Worm (Caenorhabditis elegans) whole organism, early embryonic: ENCODE measurements around the gene F35G12.12.

Source experiments
- F13C5.2 ChIP-seq: sonication (generic microtip); optimal IDR thresholded peaks from 2 replicates; lab custom pipeline; 2017; ENCODE audit warnings: mild to moderate bottlenecking, missing genetic modification characterization, inconsistent platforms, missing compliant biosample characterization
- aly-1 ChIP-seq: sonication (generic microtip); optimal IDR thresholded peaks from 2 replicates; lab custom pipeline; 2016; ENCODE audit warnings: missing genetic modification characterization, missing compliant biosample characterization
- ama-1 ChIP-seq: fragments of 150-350 bp; optimal IDR thresholded peaks from 2 replicates; lab custom pipeline; 2014
- pes-1 ChIP-seq: fragments of 200-800 bp; sonication (Bioruptor generic); IDR thresholded peaks from 2 replicates; pipeline ENCODE4 v1.3.6; 2022; ENCODE audit warnings: missing genetic modification reagents, missing genetic modification characterization, missing compliant biosample characterization
- scrt-1 ChIP-seq: fragments of 200-800 bp; sonication (Bioruptor generic); IDR thresholded peaks from 2 replicates; pipeline ENCODE4 v1.3.6; 2022; ENCODE audit warnings: missing genetic modification characterization, missing compliant biosample characterization
- sea-1 ChIP-seq: fragments of 200-800 bp; sonication (Bioruptor generic); conservative IDR thresholded peaks from 2 replicates; pipeline ENCODE4 v1.3.6; 2022; ENCODE audit warnings: missing genetic modification characterization, missing compliant biosample characterization
- tbx-11 ChIP-seq: fragments of 200-800 bp; sonication (Bioruptor generic); IDR thresholded peaks from 2 replicates; pipeline ENCODE4 v1.3.6; 2022; ENCODE audit warnings: missing genetic modification characterization, missing compliant biosample characterization
- tbx-37 ChIP-seq: fragments of 200-800 bp; sonication (Bioruptor generic); conservative IDR thresholded peaks from 2 replicates; pipeline ENCODE4 v1.3.6; 2022; ENCODE audit warnings: missing genetic modification reagents, missing genetic modification characterization, missing compliant biosample characterization

DNA sequence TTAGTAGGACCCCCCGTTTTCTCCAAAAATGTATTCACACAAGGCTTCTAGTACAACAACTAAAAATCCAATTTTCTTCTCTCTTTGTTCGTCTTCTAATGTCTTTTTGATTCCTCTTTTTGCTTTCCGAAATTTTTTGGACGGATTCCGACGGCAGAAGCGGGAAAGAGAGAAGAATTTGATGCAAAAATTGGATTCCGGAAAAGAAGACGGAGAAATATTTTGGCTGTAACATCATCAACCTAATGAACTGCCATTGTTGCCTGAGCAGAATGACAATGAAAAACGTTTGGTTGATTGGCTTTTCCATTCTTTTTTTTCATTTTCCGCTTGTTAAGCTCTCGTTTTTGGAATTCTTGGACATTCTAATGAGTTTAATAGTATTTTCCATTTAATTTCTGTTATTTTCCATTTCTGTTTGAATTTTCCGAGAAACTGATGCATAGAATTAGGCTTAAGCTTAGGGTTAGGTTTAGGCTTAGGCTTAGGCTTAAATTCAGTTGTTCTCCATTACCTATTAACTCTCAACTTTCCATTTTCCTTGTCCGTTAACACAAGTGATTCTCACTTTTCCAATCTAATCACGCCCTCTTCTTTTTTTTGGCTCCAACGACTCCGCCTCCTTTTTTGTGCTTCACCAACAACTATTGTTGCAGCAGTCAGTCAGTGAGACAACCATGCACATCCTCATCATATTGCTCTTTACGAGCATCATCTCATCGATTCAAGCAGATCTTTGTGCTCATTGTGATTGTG lies 41.0 kb downstream of the F35G12.12 start, which contains the start of gene lron-5:
- TF ChIP-seq ama-1 (lab: Kevin White, UChicago) (no peak), scrt-1 (GFP tag; lab: Robert Waterston, UW) (no peak), tbx-11 (GFP tag; lab: Robert Waterston, UW) (no peak), F13C5.2 (tag; lab: Kevin White, UChicago) (no peak), tbx-37 (GFP tag; lab: Robert Waterston, UW) (no peak), pes-1 (no peak), sea-1 (no peak), aly-1 (tag; lab: Kevin White, UChicago) (no peak)
